Worm (Caenorhabditis elegans) whole organism, young adult: ENCODE data around the gene epg-4.

Experiments used
- B0019.2 ChIP-seq: fragments of 200-800 bp; sonication (Bioruptor generic); conservative IDR thresholded peaks from 2 replicates; pipeline ENCODE4 v1.3.6; 2022; ENCODE audit warnings: missing genetic modification reagents, missing genetic modification characterization, missing compliant biosample characterization
- B0035.1 ChIP-seq: sonication (generic microtip); optimal IDR thresholded peaks from 2 replicates; lab custom pipeline; 2016; ENCODE audit warnings: missing genetic modification characterization, mild to moderate bottlenecking, missing compliant biosample characterization, missing genotype, missing genetic modification reagents
- C17E4.6 ChIP-seq: fragments of 200-800 bp; sonication (Bioruptor generic); IDR thresholded peaks from 2 replicates; pipeline ENCODE4 v1.3.6; 2022; ENCODE audit warnings: missing genetic modification reagents, missing genetic modification characterization, missing compliant biosample characterization
- D2030.7 ChIP-seq: fragments of 200-800 bp; sonication (Bioruptor generic); IDR thresholded peaks from 2 replicates; pipeline ENCODE4 v1.3.6; 2022; ENCODE audit warnings: missing genetic modification reagents, missing genetic modification characterization, missing compliant biosample characterization
- F33H1.4 ChIP-seq: fragments of 200-800 bp; sonication (Bioruptor generic); IDR thresholded peaks from 2 replicates; pipeline ENCODE4 v1.3.6; 2022; ENCODE audit warnings: missing genetic modification reagents, missing genetic modification characterization, missing compliant biosample characterization
- F39B2.1 ChIP-seq: fragments of 200-800 bp; sonication (Bioruptor generic); IDR thresholded peaks from 2 replicates; pipeline ENCODE4 v1.3.6; 2022; ENCODE audit warnings: missing genetic modification reagents, missing genetic modification characterization, missing compliant biosample characterization
- F55B11.4 ChIP-seq: sonication (generic microtip); optimal IDR thresholded peaks from 2 replicates; lab custom pipeline; 2016; ENCODE audit warnings: missing compliant biosample characterization, missing genetic modification characterization, borderline replicate concordance; ENCODE audit not compliant: insufficient read depth
- F57A8.1 ChIP-seq: fragments of 200-800 bp; sonication (Bioruptor generic); optimal IDR thresholded peaks from 2 replicates; lab custom pipeline; 2018; ENCODE audit warnings: mild to moderate bottlenecking, missing genetic modification characterization, moderate library complexity, missing compliant biosample characterization
- F57C9.4 ChIP-seq: sonication (generic microtip); optimal IDR thresholded peaks from 2 replicates; lab custom pipeline; 2017; ENCODE audit warnings: mild to moderate bottlenecking, missing genetic modification characterization, missing compliant biosample characterization
- T07F8.4 ChIP-seq: sonication (generic microtip); optimal IDR thresholded peaks from 2 replicates; lab custom pipeline; 2016; ENCODE audit warnings: mild to moderate bottlenecking, missing genetic modification characterization, moderate library complexity, missing compliant biosample characterization
- Y53G8AR.9 ChIP-seq: fragments of 200-800 bp; sonication (Bioruptor generic); conservative IDR thresholded peaks from 2 replicates; pipeline ENCODE4 v1.3.6; 2022; ENCODE audit warnings: missing genetic modification reagents, missing genetic modification characterization, missing compliant biosample characterization
- aptf-2 ChIP-seq: fragments of 200-800 bp; sonication (Bioruptor generic); conservative IDR thresholded peaks from 2 replicates; pipeline ENCODE4 v1.3.6; 2022; ENCODE audit warnings: missing genetic modification reagents, missing genetic modification characterization, missing compliant biosample characterization
- athp-1 ChIP-seq: sonication (generic microtip); optimal IDR thresholded peaks from 2 replicates; lab custom pipeline; 2017; ENCODE audit warnings: mild to moderate bottlenecking, missing genetic modification characterization, missing compliant biosample characterization
- attf-3 ChIP-seq: fragments of 200-800 bp; sonication (Bioruptor generic); conservative IDR thresholded peaks from 2 replicates; pipeline ENCODE4 v1.3.6; 2022; ENCODE audit warnings: missing genetic modification reagents, missing genetic modification characterization, missing compliant biosample characterization
- bed-2 ChIP-seq: fragments of 200-800 bp; sonication (Bioruptor generic); IDR thresholded peaks from 2 replicates; pipeline ENCODE4 v1.3.6; 2022; ENCODE audit warnings: missing genetic modification reagents, missing genetic modification characterization, missing compliant biosample characterization
- ccch-3 ChIP-seq: fragments of 200-800 bp; sonication (Bioruptor generic); optimal IDR thresholded peaks from 2 replicates; lab custom pipeline; 2018; ENCODE audit warnings: mild to moderate bottlenecking, missing genetic modification characterization, missing compliant biosample characterization
- ceh-58 ChIP-seq: fragments of 200-800 bp; sonication (Bioruptor generic); IDR thresholded peaks from 2 replicates; pipeline ENCODE4 v1.3.6; 2022; ENCODE audit warnings: missing genetic modification characterization, missing compliant biosample characterization
- chd-7 ChIP-seq: sonication (generic microtip); optimal IDR thresholded peaks from 2 replicates; lab custom pipeline; 2016; ENCODE audit warnings: mild to moderate bottlenecking, missing genetic modification characterization, moderate library complexity, missing compliant biosample characterization
- dox-1 ChIP-seq: fragments of 200-800 bp; sonication (Bioruptor generic); IDR thresholded peaks from 2 replicates; pipeline ENCODE4 v1.3.6; 2022; ENCODE audit warnings: missing genetic modification reagents, missing genetic modification characterization, missing compliant biosample characterization
- hlh-12 ChIP-seq: sonication (generic microtip); optimal IDR thresholded peaks from 2 replicates; lab custom pipeline; 2016; ENCODE audit warnings: missing genetic modification characterization, missing compliant biosample characterization
- hlh-26 ChIP-seq: fragments of 200-800 bp; sonication (Bioruptor generic); conservative IDR thresholded peaks from 2 replicates; pipeline ENCODE4 v1.3.6; 2022; ENCODE audit warnings: missing genetic modification reagents, missing genetic modification characterization, missing compliant biosample characterization
- hmg-20 ChIP-seq: fragments of 200-800 bp; sonication (Bioruptor generic); IDR thresholded peaks from 2 replicates; pipeline ENCODE4 v1.3.6; 2022; ENCODE audit warnings: missing genetic modification reagents, missing genetic modification characterization, missing compliant biosample characterization
- lin-35 ChIP-seq, 3 experiments: fragments of 150-350 bp in 2 of 3; sonication (generic microtip) in 1 of 3; optimal IDR thresholded peaks; 2 replicates each; lab custom pipeline; 2014 to 2018; ENCODE audit warnings: missing biosample characterization in 3 of 3, missing genetic modification characterization in 3 of 3, missing genetic modification reagents in 3 of 3
- lin-54 ChIP-seq: fragments of 200-800 bp; sonication (Bioruptor generic); optimal IDR thresholded peaks from 2 replicates; lab custom pipeline; 2018; ENCODE audit warnings: mild to moderate bottlenecking, missing genetic modification characterization, missing compliant biosample characterization
- madf-3 ChIP-seq: fragments of 200-800 bp; sonication (Bioruptor generic); IDR thresholded peaks from 2 replicates; pipeline ENCODE4 v1.3.6; 2022; ENCODE audit warnings: missing genetic modification reagents, missing genetic modification characterization, missing compliant biosample characterization
- madf-6 ChIP-seq: fragments of 200-800 bp; sonication (Bioruptor generic); IDR thresholded peaks from 2 replicates; pipeline ENCODE4 v1.3.6; 2022; ENCODE audit warnings: missing genetic modification reagents, missing genetic modification characterization, missing compliant biosample characterization
- madf-8 ChIP-seq: fragments of 200-800 bp; sonication (Bioruptor generic); conservative IDR thresholded peaks from 2 replicates; pipeline ENCODE4 v1.3.6; 2022; ENCODE audit warnings: missing genetic modification reagents, missing genetic modification characterization, missing compliant biosample characterization
- nfyb-1 ChIP-seq: fragments of 200-800 bp; sonication (Bioruptor generic); IDR thresholded peaks from 2 replicates; pipeline ENCODE4 v1.3.6; 2022; ENCODE audit warnings: missing genetic modification reagents, missing genetic modification characterization, missing compliant biosample characterization
- nhr-120 ChIP-seq: fragments of 200-800 bp; sonication (Bioruptor generic); IDR thresholded peaks from 2 replicates; pipeline ENCODE4 v1.3.6; 2022; ENCODE audit warnings: missing genetic modification characterization, missing compliant biosample characterization
- nhr-179 ChIP-seq: sonication (generic microtip); optimal IDR thresholded peaks from 2 replicates; lab custom pipeline; 2016; ENCODE audit warnings: mild to moderate bottlenecking, missing genetic modification characterization, missing compliant biosample characterization
- pbrm-1 ChIP-seq: fragments of 200-800 bp; sonication (Bioruptor generic); IDR thresholded peaks from 2 replicates; pipeline ENCODE4 v1.3.6; 2022; ENCODE audit warnings: missing genetic modification reagents, missing genetic modification characterization, missing compliant biosample characterization
- rec-8 ChIP-seq, 2 experiments: sonication (generic microtip); optimal IDR thresholded peaks; 2 replicates each; lab custom pipeline; 2016; ENCODE audit warnings: mild to moderate bottlenecking in 2 of 2, missing genetic modification characterization in 2 of 2, missing genetic modification reagents in 2 of 2, missing genotype in 2 of 2, missing biosample characterization in 1 of 2, missing compliant biosample characterization in 1 of 2, moderate library complexity in 1 of 2
- sea-2 ChIP-seq: fragments of 200-800 bp; sonication (Bioruptor generic); IDR thresholded peaks from 2 replicates; pipeline ENCODE4 v1.3.6; 2022; ENCODE audit warnings: missing genetic modification characterization, missing compliant biosample characterization
- snpc-3.4 ChIP-seq: sonication (generic microtip); optimal IDR thresholded peaks from 2 replicates; lab custom pipeline; 2017; ENCODE audit warnings: missing genetic modification characterization, mild to moderate bottlenecking, missing compliant biosample characterization, antibody characterized with exemption, moderate library complexity, missing genotype, missing genetic modification reagents
- snpc-4 ChIP-seq, 5 experiments: fragments of 150-350 bp in 1 of 5; sonication (generic microtip) in 4 of 5; optimal IDR thresholded peaks; 2 replicates each; lab custom pipeline; 2014 to 2018; ENCODE audit warnings: missing genetic modification characterization in 5 of 5, missing biosample characterization in 3 of 5, antibody characterized with exemption in 2 of 5, mild to moderate bottlenecking in 2 of 5, missing compliant biosample characterization in 2 of 5, missing genotype in 2 of 5, moderate library complexity in 2 of 5, missing genetic modification reagents in 1 of 5
- sptf-2 ChIP-seq: fragments of 200-800 bp; sonication (Bioruptor generic); optimal IDR thresholded peaks from 2 replicates; lab custom pipeline; 2018; ENCODE audit warnings: mild to moderate bottlenecking, missing genetic modification characterization, missing compliant biosample characterization
- tbx-9 ChIP-seq: sonication (generic microtip); optimal IDR thresholded peaks from 2 replicates; lab custom pipeline; 2016; ENCODE audit warnings: borderline replicate concordance, missing genetic modification characterization, inconsistent platforms, missing compliant biosample characterization
- tlf-1 ChIP-seq: fragments of 200-800 bp; sonication (Bioruptor generic); optimal IDR thresholded peaks from 2 replicates; lab custom pipeline; 2018; ENCODE audit warnings: mild to moderate bottlenecking, missing genetic modification characterization, missing compliant biosample characterization
- unc-130 ChIP-seq: sonication (generic microtip); optimal IDR thresholded peaks from 2 replicates; lab custom pipeline; 2016; ENCODE audit warnings: missing genetic modification reagents, missing genetic modification characterization, missing compliant biosample characterization
- zim-3 ChIP-seq: sonication (generic microtip); optimal IDR thresholded peaks from 2 replicates; lab custom pipeline; 2017; ENCODE audit warnings: mild to moderate bottlenecking, missing genetic modification characterization, moderate library complexity, missing compliant biosample characterization
- ztf-18 ChIP-seq: sonication (generic microtip); optimal IDR thresholded peaks from 2 replicates; lab custom pipeline; 2016; ENCODE audit warnings: missing genotype, mild to moderate bottlenecking, missing genetic modification characterization, missing compliant biosample characterization
- ztf-26 ChIP-seq: sonication (generic microtip); optimal IDR thresholded peaks from 2 replicates; lab custom pipeline; 2017; ENCODE audit warnings: missing genetic modification characterization, missing compliant biosample characterization
- ztf-28 ChIP-seq: fragments of 200-800 bp; sonication (Bioruptor generic); IDR thresholded peaks from 2 replicates; pipeline ENCODE4 v1.3.6; 2022; ENCODE audit warnings: missing genetic modification reagents, missing genetic modification characterization, missing compliant biosample characterization

Gene epg-4

DNA sequence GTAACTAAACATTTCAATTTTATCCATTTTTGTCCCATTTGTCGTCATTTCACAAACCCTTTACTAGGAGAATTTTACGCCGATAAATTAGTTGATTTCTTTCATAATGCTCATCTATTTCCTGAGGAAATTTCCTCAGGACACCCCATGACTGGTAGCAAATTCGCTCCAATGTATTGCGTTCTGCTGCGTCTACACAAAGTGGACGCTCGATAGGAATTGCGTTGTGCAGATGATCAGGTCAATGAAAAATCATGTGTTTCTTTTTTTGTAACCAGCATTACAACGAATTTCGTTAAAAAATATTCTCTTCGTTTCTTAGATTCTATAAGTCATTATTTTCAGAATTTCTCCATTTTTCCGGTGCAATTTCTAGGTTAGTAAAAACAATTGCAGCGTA lies at the start of gene epg-4 (continued):
- TF ChIP-seq ztf-28 = no peak
- no peak; the same call in 1 of the 2 replicates for TF ChIP-seq B0019.2 (GFP tag; lab: Robert Waterston, UW)
- peak; percentile 43; the same call in 1 of the 2 replicates for TF ChIP-seq pbrm-1 (GFP tag; lab: Robert Waterston, UW)
- peak; percentile 30 for TF ChIP-seq zim-3 (tag; lab: Kevin White, UChicago)
- peak in 1 of 3 experiments; percentile 28 for TF ChIP-seq lin-35 (GFP tag; optimal IDR thresholded peaks at IDR 0.05; lab: Kevin White, UChicago)
- TF ChIP-seq chd-7 (tag; lab: Kevin White, UChicago) = no peak
- no peak for TF ChIP-seq T07F8.4
- TF ChIP-seq tlf-1 (GFP tag; lab: Kevin White, UChicago) = peak; percentile 49
- TF ChIP-seq lin-54 (GFP tag; lab: Kevin White, UChicago) = peak; percentile 42
- no peak for TF ChIP-seq ceh-58 (GFP tag; lab: Robert Waterston, UW)
- peak; percentile 34 for TF ChIP-seq athp-1 (tag; lab: Kevin White, UChicago)
- no peak for TF ChIP-seq sptf-2
- peak; percentile 25 for TF ChIP-seq ztf-18 (tag; lab: Kevin White, UChicago)
- TF ChIP-seq F57C9.4 (tag; lab: Kevin White, UChicago) = no peak
- TF ChIP-seq nhr-120 (GFP tag; lab: Robert Waterston, UW) = no peak
- peak; percentile 72 for TF ChIP-seq dox-1 (GFP tag; lab: Robert Waterston, UW)
- TF ChIP-seq snpc-3.4 (tag; lab: Kevin White, UChicago) = peak; percentile 9
- 0 out of 2 replicates have a peak, but pooled peaks have one; percentile 45 for TF ChIP-seq Y53G8AR.9 (GFP tag; lab: Robert Waterston, UW)
- TF ChIP-seq B0035.1 (tag; lab: Kevin White, UChicago) = no peak
- no peak for TF ChIP-seq F39B2.1
- TF ChIP-seq unc-130 (GFP tag; lab: Kevin White, UChicago) = peak; percentile 29
- TF ChIP-seq nhr-179 (tag; lab: Kevin White, UChicago) = no peak
- no peak for TF ChIP-seq snpc-4 (GFP tag; optimal IDR thresholded peaks at IDR 0.05; lab: Kevin White, UChicago)
- peak in 3 of 4 experiments; percentile 3 to 25 (median 9) for TF ChIP-seq snpc-4 (tag; optimal IDR thresholded peaks at IDR 0.05; lab: Kevin White, UChicago)
- no peak for TF ChIP-seq bed-2
- TF ChIP-seq rec-8 (tag; optimal IDR thresholded peaks at IDR 0.05; lab: Kevin White, UChicago) = no peak
- TF ChIP-seq hmg-20 (GFP tag; lab: Robert Waterston, UW) = no peak
- peak; percentile 14; the same call in 1 of the 2 replicates for TF ChIP-seq madf-8
- peak; percentile 44 for TF ChIP-seq madf-6 (GFP tag; lab: Robert Waterston, UW)
- TF ChIP-seq madf-3 (GFP tag; lab: Robert Waterston, UW) = peak; percentile 81

ce11 chrIII:7133559-7133958 lies 48.4 kb upstream of the epg-4 start, which contains the start of the genes pot-1 and ggtb-1:
TSS of gene pot-1 (minus strand) at chrIII:7133678.
TSS of gene ggtb-1 (plus strand) at chrIII:7133766.
- TF ChIP-seq F33H1.4 (GFP tag; lab: Robert Waterston, UW) = no peak
- TF ChIP-seq attf-3 = peak; percentile 91
- no peak for TF ChIP-seq sea-2 (GFP tag; lab: Robert Waterston, UW)
- TF ChIP-seq lin-54 (GFP tag; lab: Kevin White, UChicago) = peak; percentile 14

DNA sequence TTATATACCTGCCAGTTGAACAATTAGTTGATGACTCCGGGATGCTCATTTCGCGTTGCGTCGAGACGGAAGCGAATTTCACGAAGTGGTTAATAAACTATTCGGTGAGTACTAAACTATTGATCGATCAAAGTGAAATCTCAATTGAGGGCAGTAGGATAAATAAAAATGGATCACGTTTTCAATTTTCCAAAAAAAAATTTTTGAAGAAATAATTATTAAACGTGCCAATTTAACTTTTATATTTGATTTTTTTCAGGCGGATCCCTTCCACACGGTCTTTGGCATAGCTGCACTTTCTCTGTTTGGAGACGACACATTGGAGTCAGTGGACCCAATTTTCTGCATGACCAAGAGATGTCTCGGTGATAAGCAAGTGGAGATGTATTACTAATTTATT lies 46.0 kb upstream of the epg-4 start, which contains the start of gene B0280.17:
TSS of gene B0280.17 (minus strand) at position 101 of the 400 bp plus-strand sequence.
- TF ChIP-seq hlh-12 = no peak
- TF ChIP-seq madf-6 (GFP tag; lab: Robert Waterston, UW) = no peak
- TF ChIP-seq F55B11.4 (tag; lab: Kevin White, UChicago) = no peak
- no peak for TF ChIP-seq D2030.7 (GFP tag; lab: Robert Waterston, UW)
- TF ChIP-seq ztf-26 (tag; lab: Kevin White, UChicago) = no peak
- TF ChIP-seq hlh-26 (GFP tag; lab: Robert Waterston, UW) = no peak
- TF ChIP-seq aptf-2 = no peak
- no peak for TF ChIP-seq C17E4.6 (GFP tag; lab: Robert Waterston, UW)
- TF ChIP-seq pbrm-1 (GFP tag; lab: Robert Waterston, UW) = no peak
- TF ChIP-seq ccch-3 (GFP tag; lab: Kevin White, UChicago) = no peak
- no peak for TF ChIP-seq nfyb-1
- TF ChIP-seq tbx-9 = no peak
- TF ChIP-seq hmg-20 (GFP tag; lab: Robert Waterston, UW) = no peak
- TF ChIP-seq F57A8.1 (GFP tag; lab: Kevin White, UChicago) = no peak
